Fruit fly (Drosophila melanogaster) whole organism, embryonic: ENCODE data around the gene CG33267.
A peak's percentile ranks its signal among the peaks of the same experiment; 100 is the strongest.

ENCODE experiments used
- Aef1 ChIP-seq: fragments of 200-800 bp; sonication (Bioruptor generic); IDR thresholded peaks from 3 replicates; pipeline ENCODE4 v1.3.6; 2022; ENCODE audit warnings: missing biosample characterization, missing genetic modification characterization
- Bgb ChIP-seq: fragments of 200-800 bp; sonication (Bioruptor generic); IDR thresholded peaks from 2 replicates; pipeline ENCODE4 v1.3.6; 2022; ENCODE audit warnings: missing biosample characterization, missing genetic modification characterization; ENCODE audit not compliant: partially characterized antibody
- Blimp-1 ChIP-seq: fragments of 200-800 bp; sonication (Bioruptor generic); optimal IDR thresholded peaks from 3 replicates; lab custom pipeline; 2018; ENCODE audit warnings: missing biosample characterization, missing genetic modification characterization, mild to moderate bottlenecking, moderate library complexity, missing genetic modification reagents
- CG10147 ChIP-seq: fragments of 200-800 bp; sonication (Bioruptor generic); optimal IDR thresholded peaks from 2 replicates; lab custom pipeline; 2019; ENCODE audit warnings: missing biosample characterization, mild to moderate bottlenecking, missing genetic modification characterization, moderate library complexity
- CG10267 ChIP-seq: fragments of 200-800 bp; sonication (Bioruptor generic); optimal IDR thresholded peaks from 2 replicates; lab custom pipeline; 2018; ENCODE audit warnings: missing biosample characterization, mild to moderate bottlenecking, missing genetic modification characterization, moderate library complexity
- CG11560 ChIP-seq: fragments of 200-800 bp; sonication (Bioruptor generic); IDR thresholded peaks from 3 replicates; pipeline ENCODE4 v1.3.6; 2022; ENCODE audit warnings: missing biosample characterization, missing genetic modification characterization
- CG12219 ChIP-seq: fragments of 200-800 bp; sonication (Bioruptor generic); optimal IDR thresholded peaks from 3 replicates; lab custom pipeline; 2018; ENCODE audit warnings: missing biosample characterization, mild to moderate bottlenecking, missing genetic modification characterization
- CG12659 ChIP-seq: fragments of 200-800 bp; sonication (Bioruptor generic); optimal IDR thresholded peaks from 3 replicates; lab custom pipeline; 2017; ENCODE audit warnings: mild to moderate bottlenecking, missing biosample characterization, missing genetic modification reagents, missing genetic modification characterization
- CG14441 ChIP-seq: fragments of 200-800 bp; sonication (Bioruptor generic); IDR thresholded peaks from 2 replicates; pipeline ENCODE4 v1.3.6; 2022; ENCODE audit warnings: missing biosample characterization, missing genetic modification characterization
- CG15601 ChIP-seq: fragments of 200-800 bp; sonication (Bioruptor generic); optimal IDR thresholded peaks from 3 replicates; lab custom pipeline; 2019; ENCODE audit warnings: missing biosample characterization, mild to moderate bottlenecking, missing genetic modification characterization, moderate library complexity
- CG1602 ChIP-seq: fragments of 200-800 bp; sonication (Bioruptor generic); optimal IDR thresholded peaks from 3 replicates; lab custom pipeline; 2016; ENCODE audit warnings: missing biosample characterization, missing genetic modification characterization
- CG16815 ChIP-seq: fragments of 200-800 bp; sonication (Bioruptor generic); optimal IDR thresholded peaks from 3 replicates; lab custom pipeline; 2017; ENCODE audit warnings: missing biosample characterization, mild to moderate bottlenecking, missing genetic modification characterization
- CG30020 ChIP-seq: fragments of 200-800 bp; optimal IDR thresholded peaks from 2 replicates; lab custom pipeline; 2019; ENCODE audit warnings: missing biosample characterization, mild to moderate bottlenecking, missing genetic modification characterization, moderate library complexity
- CG30403 ChIP-seq: fragments of 200-800 bp; sonication (Bioruptor generic); optimal IDR thresholded peaks from 3 replicates; lab custom pipeline; 2016; ENCODE audit warnings: missing biosample characterization, missing genetic modification characterization
- CG5245 ChIP-seq: fragments of 200-800 bp; sonication (Bioruptor generic); optimal IDR thresholded peaks from 3 replicates; lab custom pipeline; 2016; ENCODE audit warnings: missing biosample characterization, missing genetic modification characterization
- CG5953 ChIP-seq: fragments of 200-800 bp; sonication (Bioruptor generic); IDR thresholded peaks from 2 replicates; pipeline ENCODE4 v1.3.6; 2022; ENCODE audit warnings: missing biosample characterization, missing genetic modification characterization
- CG6272 ChIP-seq: fragments of 200-800 bp; sonication (Bioruptor generic); IDR thresholded peaks from 2 replicates; pipeline ENCODE4 v1.3.6; 2022; ENCODE audit warnings: missing biosample characterization, missing genetic modification characterization
- CG7357 ChIP-seq: fragments of 200-800 bp; sonication (Bioruptor generic); IDR thresholded peaks from 3 replicates; pipeline ENCODE4 v1.3.6; 2022; ENCODE audit warnings: missing biosample characterization, missing genetic modification characterization
- CG8359 ChIP-seq: fragments of 200-800 bp; sonication (Bioruptor generic); optimal IDR thresholded peaks from 2 replicates; lab custom pipeline; 2017; ENCODE audit warnings: missing biosample characterization, mild to moderate bottlenecking, missing genetic modification characterization, borderline replicate concordance
- CG8924 ChIP-seq: fragments of 200-800 bp; optimal IDR thresholded peaks from 3 replicates; lab custom pipeline; 2019; ENCODE audit warnings: missing biosample characterization, mild to moderate bottlenecking, missing genetic modification characterization, moderate library complexity
- CG9797 ChIP-seq: fragments of 200-800 bp; sonication (Bioruptor generic); optimal IDR thresholded peaks from 3 replicates; lab custom pipeline; 2018; ENCODE audit warnings: missing biosample characterization, mild to moderate bottlenecking, missing genetic modification characterization
- CHES-1-like ChIP-seq: fragments of 200-800 bp; sonication (Bioruptor generic); optimal IDR thresholded peaks from 2 replicates; lab custom pipeline; 2016; ENCODE audit warnings: missing biosample characterization, missing genetic modification characterization
- Chrac-16 ChIP-seq: fragments of 200-800 bp; sonication (Bioruptor generic); optimal IDR thresholded peaks from 3 replicates; lab custom pipeline; 2016; ENCODE audit warnings: missing biosample characterization, missing genetic modification characterization
- CoRest ChIP-seq: fragments of 200-800 bp; sonication (Bioruptor generic); optimal IDR thresholded peaks from 3 replicates; lab custom pipeline; 2018; ENCODE audit warnings: missing biosample characterization, mild to moderate bottlenecking, missing genetic modification characterization, moderate library complexity
- Drgx ChIP-seq: fragments of 200-800 bp; sonication (Bioruptor generic); IDR thresholded peaks from 2 replicates; pipeline ENCODE4 v1.3.6; 2022; ENCODE audit warnings: missing biosample characterization, missing genetic modification characterization
- ERR ChIP-seq: fragments of 200-800 bp; sonication (Bioruptor generic); optimal IDR thresholded peaks from 2 replicates; lab custom pipeline; 2016; ENCODE audit warnings: missing biosample characterization, missing genetic modification characterization
- Hr3 ChIP-seq: fragments of 200-800 bp; sonication (Bioruptor generic); optimal IDR thresholded peaks from 3 replicates; lab custom pipeline; 2016; ENCODE audit warnings: missing biosample characterization, missing genetic modification characterization
- Hsf ChIP-seq: fragments of 200-800 bp; sonication (Bioruptor generic); optimal IDR thresholded peaks from 3 replicates; lab custom pipeline; 2016; ENCODE audit warnings: missing biosample characterization, missing genetic modification characterization
- NFAT ChIP-seq: fragments of 200-800 bp; sonication (Bioruptor generic); IDR thresholded peaks from 2 replicates; pipeline ENCODE4 v1.3.6; 2022; ENCODE audit warnings: missing biosample characterization, missing genetic modification characterization
- PHDP ChIP-seq: fragments of 200-800 bp; sonication (Bioruptor generic); optimal IDR thresholded peaks from 3 replicates; lab custom pipeline; 2018; ENCODE audit warnings: missing biosample characterization, mild to moderate bottlenecking, missing genetic modification characterization, moderate library complexity
- Six4 ChIP-seq: fragments of 200-800 bp; sonication (Bioruptor generic); optimal IDR thresholded peaks from 2 replicates; lab custom pipeline; 2016; ENCODE audit warnings: missing biosample characterization, missing genetic modification characterization
- az2 ChIP-seq: fragments of 200-800 bp; sonication (Bioruptor generic); optimal IDR thresholded peaks from 3 replicates; lab custom pipeline; 2016; ENCODE audit warnings: missing biosample characterization, missing genetic modification characterization
- cato ChIP-seq: fragments of 200-800 bp; sonication (Bioruptor generic); optimal IDR thresholded peaks from 2 replicates; lab custom pipeline; 2016; ENCODE audit warnings: missing biosample characterization, missing genetic modification characterization, borderline replicate concordance
- ci ChIP-seq: fragments of 200-800 bp; sonication (Bioruptor generic); IDR thresholded peaks from 3 replicates; pipeline ENCODE4 v1.3.6; 2022; ENCODE audit warnings: missing biosample characterization, missing genetic modification characterization
- dmrt99B ChIP-seq: fragments of 200-800 bp; sonication (Bioruptor generic); optimal IDR thresholded peaks from 2 replicates; lab custom pipeline; 2018; ENCODE audit warnings: missing biosample characterization, mild to moderate bottlenecking, missing genetic modification characterization, moderate library complexity
- ems ChIP-seq: fragments of 200-800 bp; sonication (Bioruptor generic); optimal IDR thresholded peaks from 3 replicates; lab custom pipeline; 2016; ENCODE audit warnings: missing biosample characterization, missing genetic modification characterization
- eyg ChIP-seq: fragments of 200-800 bp; sonication (Bioruptor generic); optimal IDR thresholded peaks from 3 replicates; lab custom pipeline; 2016; ENCODE audit warnings: missing biosample characterization, missing genetic modification characterization
- gem ChIP-seq: fragments of 200-800 bp; sonication (Bioruptor generic); optimal IDR thresholded peaks from 2 replicates; lab custom pipeline; 2019; ENCODE audit warnings: missing biosample characterization, mild to moderate bottlenecking, missing genetic modification characterization, moderate library complexity
- grau ChIP-seq: fragments of 200-800 bp; optimal IDR thresholded peaks from 3 replicates; lab custom pipeline; 2019; ENCODE audit warnings: missing biosample characterization, mild to moderate bottlenecking, missing genetic modification characterization, moderate library complexity
- h ChIP-seq: fragments of >200 bp; optimal IDR thresholded peaks from 2 replicates; lab custom pipeline; 2017
- knrl ChIP-seq: fragments of 200-800 bp; sonication (Bioruptor generic); IDR thresholded peaks from 3 replicates; pipeline ENCODE4 v1.3.6; 2022; ENCODE audit warnings: missing biosample characterization, missing genetic modification characterization; ENCODE audit not compliant: partially characterized antibody
- lmd ChIP-seq: fragments of 200-800 bp; sonication (Bioruptor generic); IDR thresholded peaks from 2 replicates; pipeline ENCODE4 v1.3.6; 2022; ENCODE audit warnings: missing biosample characterization, missing genetic modification characterization
- maf-S ChIP-seq: fragments of 200-800 bp; sonication (Bioruptor generic); optimal IDR thresholded peaks from 2 replicates; lab custom pipeline; 2016; ENCODE audit warnings: missing biosample characterization, missing genetic modification characterization
- prd ChIP-seq, 3 experiments: fragments of >200 bp in 2 of 3; fragments of 200-800 bp in 1 of 3; sonication (Bioruptor generic) in 1 of 3; optimal IDR thresholded peaks in 2 of 3; IDR thresholded peaks in 1 of 3; 2 replicates in 2 of 3; 3 replicates in 1 of 3; pipeline versions ENCODE4 v1.3.6 to Lab custom; 2017 to 2022; ENCODE audit warnings: missing biosample characterization in 1 of 3, missing genetic modification characterization in 1 of 3
- pzg ChIP-seq: fragments of 200-800 bp; sonication (Bioruptor generic); optimal IDR thresholded peaks from 3 replicates; lab custom pipeline; 2018; ENCODE audit warnings: missing biosample characterization, mild to moderate bottlenecking, missing genetic modification characterization, moderate library complexity
- sens ChIP-seq: fragments of 200-800 bp; sonication (Bioruptor generic); peaks from one replicate; lab custom pipeline; 2016; ENCODE audit warnings: missing biosample characterization, missing genetic modification characterization
- slbo ChIP-seq: fragments of 200-800 bp; sonication (Bioruptor generic); IDR thresholded peaks from 2 replicates; pipeline ENCODE4 v1.3.6; 2022; ENCODE audit warnings: missing biosample characterization, missing genetic modification characterization
- sna ChIP-seq: fragments of 200-800 bp; sonication (Bioruptor generic); IDR thresholded peaks from 2 replicates; pipeline ENCODE4 v1.3.6; 2022; ENCODE audit warnings: missing biosample characterization, missing genetic modification characterization; ENCODE audit not compliant: partially characterized antibody
- sqz ChIP-seq: fragments of 200-800 bp; sonication (Bioruptor generic); optimal IDR thresholded peaks from 3 replicates; lab custom pipeline; 2018; ENCODE audit warnings: missing biosample characterization, mild to moderate bottlenecking, missing genetic modification characterization
- unc-4 ChIP-seq: fragments of 200-800 bp; sonication (Bioruptor generic); IDR thresholded peaks from 2 replicates; pipeline ENCODE4 v1.3.6; 2022; ENCODE audit warnings: missing biosample characterization, missing genetic modification characterization; ENCODE audit not compliant: partially characterized antibody
- yki ChIP-seq: fragments of >200 bp; optimal IDR thresholded peaks from 3 replicates; lab custom pipeline; 2018

Gene CG33267

DNA sequence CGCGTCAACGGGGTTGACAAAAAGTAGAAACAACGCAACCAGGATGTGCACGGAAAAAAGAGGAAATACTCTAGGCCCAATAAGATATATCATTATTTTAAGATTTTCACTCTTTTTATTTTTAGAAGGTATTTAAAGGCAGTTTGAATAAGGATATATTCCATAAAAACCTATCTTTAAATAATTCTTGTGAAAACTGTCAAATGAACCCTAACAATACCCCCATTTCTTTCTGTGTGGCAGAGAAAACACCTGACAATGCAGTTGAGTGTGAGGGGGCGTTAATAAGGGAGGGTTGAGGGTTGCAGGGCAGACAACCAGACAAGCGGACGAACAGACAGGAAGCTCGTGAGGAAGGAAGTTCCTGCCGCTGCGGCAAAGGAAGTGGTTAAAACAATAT is 12.3 kb upstream of the CG33267 start:
- TF ChIP-seq CG8924 (tag; lab: Kevin White, UChicago) (peak; percentile 44), CG6272 (GFP tag; lab: Robert Waterston, UW) (peak; percentile 14; the same call in 1 of the 2 replicates), CG8359 (GFP tag; lab: Kevin White, UChicago) (no peak), CG5245 (GFP tag; lab: Kevin White, UChicago) (no peak), Hsf (GFP tag; lab: Kevin White, UChicago) (peak; percentile 14), CG30403 (peak; percentile 38), yki (lab: Kevin White, UChicago) (no peak), ems (GFP tag; lab: Kevin White, UChicago) (peak; percentile 2), CG5953 (GFP tag; lab: Robert Waterston, UW) (no peak), CG1602 (GFP tag; lab: Kevin White, UChicago) (peak; percentile 18), Hr3 (GFP tag; lab: Kevin White, UChicago) (peak; percentile 20), eyg (GFP tag; lab: Kevin White, UChicago) (no peak), sens (GFP tag; lab: Kevin White, UChicago) (peak; percentile 87), Drgx (GFP tag; lab: Robert Waterston, UW) (peak; percentile 53), CG9797 (GFP tag; lab: Kevin White, UChicago) (no peak), CG7357 (GFP tag; lab: Robert Waterston, UW) (no peak), Aef1 (GFP tag; lab: Robert Waterston, UW) (no peak), az2 (GFP tag; lab: Kevin White, UChicago) (peak; percentile 12), pzg (GFP tag; lab: Kevin White, UChicago) (no peak), CHES-1-like (GFP tag; lab: Kevin White, UChicago) (peak; percentile 4), h (lab: Kevin White, UChicago) (no peak), Bgb (GFP tag; lab: Robert Waterston, UW) (no peak), ci (GFP tag; lab: Robert Waterston, UW) (0 out of 3 replicates have a peak, but pooled peaks have one; percentile 53), CG12659 (peak; percentile 4), sna (GFP tag; lab: Robert Waterston, UW) (no peak), NFAT (GFP tag; lab: Robert Waterston, UW) (no peak), Six4 (GFP tag; lab: Kevin White, UChicago) (peak; percentile 28), CG14441 (GFP tag; lab: Robert Waterston, UW) (no peak), CG12219 (GFP tag; lab: Kevin White, UChicago) (peak; percentile 27), dmrt99B (tag; lab: Kevin White, UChicago) (peak; percentile 60), Chrac-16 (GFP tag; lab: Kevin White, UChicago) (peak; percentile 45), CG30020 (no peak), knrl (GFP tag; lab: Robert Waterston, UW) (no peak), CG16815 (GFP tag; lab: Kevin White, UChicago) (peak; percentile 3), CG15601 (tag; lab: Kevin White, UChicago) (peak; percentile 40), Blimp-1 (GFP tag; lab: Kevin White, UChicago) (peak; percentile 68), CG10147 (GFP tag; lab: Kevin White, UChicago) (peak; percentile 17), CG11560 (tag; lab: Robert Waterston, UW) (no peak), prd (optimal IDR thresholded peaks at IDR 0.05; lab: Kevin White, UChicago) (no peak), prd (GFP tag; IDR thresholded peaks at IDR 0.05; lab: Robert Waterston, UW) (peak; percentile 67), gem (peak; percentile 68), lmd (GFP tag; lab: Robert Waterston, UW) (0 out of 2 replicates have a peak, but pooled peaks have one; percentile 23), unc-4 (GFP tag; lab: Robert Waterston, UW) (no peak), sqz (GFP tag; lab: Kevin White, UChicago) (no peak), CG10267 (tag; lab: Kevin White, UChicago) (peak; percentile 36), ERR (GFP tag; lab: Kevin White, UChicago) (no peak), slbo (GFP tag; lab: Robert Waterston, UW) (0 out of 2 replicates have a peak, but pooled peaks have one; percentile 29), PHDP (peak; percentile 36), cato (GFP tag; lab: Kevin White, UChicago) (peak; percentile 30), grau (tag; lab: Kevin White, UChicago) (peak; percentile 40), CoRest (tag; lab: Kevin White, UChicago) (no peak), maf-S (GFP tag; lab: Kevin White, UChicago) (no peak)
